Worm (Caenorhabditis elegans): Measurements from ENCODE around the gene asp-8.

Gene asp-8

ce11 chrV:2991485-2991884, 32.9 kb upstream of the asp-8 start, which contains the start of gene srw-121:
Gene srw-121 (minus strand): TSS chrV:2991585.
- TF ChIP-seq sdc-2 (tag; optimal IDR thresholded peaks at IDR 0.05) (no peak), odd-2 (tag; optimal IDR thresholded peaks at IDR 0.05) (no peak), pqm-1 (tag; optimal IDR thresholded peaks at IDR 0.05) (no peak)

- TF ChIP-seq ceh-18 (tag; optimal IDR thresholded peaks at IDR 0.05) (no peak), nhr-11 (tag; optimal IDR thresholded peaks at IDR 0.05) (no peak), nfya-1 (tag; optimal IDR thresholded peaks at IDR 0.05) (no peak)
Observed at ce11 chrV:2992060-2992459, 32.3 kb upstream of the asp-8 start.

- TF ChIP-seq pha-4 (tag; optimal IDR thresholded peaks at IDR 0.05) (no peak), fkh-6 (tag; optimal IDR thresholded peaks at IDR 0.05) (no peak), T23F11.4 (GFP tag; optimal IDR thresholded peaks at IDR 0.05) (no peak), pat-9 (tag; optimal IDR thresholded peaks at IDR 0.05) (no peak), nhr-232 (tag; optimal IDR thresholded peaks at IDR 0.05) (no peak), npax-4 (tag; optimal IDR thresholded peaks at IDR 0.05) (no peak), eyg-1 (tag; optimal IDR thresholded peaks at IDR 0.05) (no peak), ceh-2 (tag; optimal IDR thresholded peaks at IDR 0.05) (no peak), ceh-34 (tag; optimal IDR thresholded peaks at IDR 0.05) (no peak), syd-9 (tag; optimal IDR thresholded peaks at IDR 0.05) (no peak), sox-2 (GFP tag; IDR thresholded peaks at IDR 0.05) (no peak), pqm-1 (tag; optimal IDR thresholded peaks at IDR 0.05) (no peak), ceh-19 (GFP tag; optimal IDR thresholded peaks at IDR 0.05) (no peak), dmd-4 (tag; optimal IDR thresholded peaks at IDR 0.05; ENCODE audit: borderline replicate concordance) (no peak), ceh-30 (tag; optimal IDR thresholded peaks at IDR 0.05) (no peak), pha-2 (tag; optimal IDR thresholded peaks at IDR 0.05) (no peak), hlh-30 (tag; optimal IDR thresholded peaks at IDR 0.05; ENCODE audit: insufficient read depth) (no peak)
Observed at ce11 chrV:2993816-2994215, 30.5 kb upstream of the asp-8 start, which contains the start of gene srw-115. Gene srw-115 (minus strand): TSS chrV:2993916.

ce11 chrV:2996105-2996504, 28.2 kb upstream of the asp-8 start, which contains the start of gene srw-120:
Gene srw-120 (minus strand): TSS chrV:2996205.
- TF ChIP-seq hlh-15 (tag; optimal IDR thresholded peaks at IDR 0.05): no peak
- TF ChIP-seq pqm-1 (tag; optimal IDR thresholded peaks at IDR 0.05): no peak
- TF ChIP-seq ama-1 (optimal IDR thresholded peaks at IDR 0.05): no peak
- TF ChIP-seq hlh-6 (tag; optimal IDR thresholded peaks at IDR 0.05): no peak
- no peak for TF ChIP-seq ceh-6 (GFP tag; optimal IDR thresholded peaks at IDR 0.05)
- no peak for TF ChIP-seq ceh-34 (tag; optimal IDR thresholded peaks at IDR 0.05)
- TF ChIP-seq C08G9.2 (tag; optimal IDR thresholded peaks at IDR 0.05): no peak
- TF ChIP-seq ceh-2 (tag; optimal IDR thresholded peaks at IDR 0.05): no peak
- no peak for TF ChIP-seq unc-42 (tag; optimal IDR thresholded peaks at IDR 0.05)
- TF ChIP-seq syd-9 (tag; optimal IDR thresholded peaks at IDR 0.05): no peak

ce11 chrV:2999736-3000135, 24.6 kb upstream of the asp-8 start, which contains the start of gene srw-119:
Gene srw-119 (minus strand): TSS chrV:2999836.
- TF ChIP-seq madf-2 (tag; optimal IDR thresholded peaks at IDR 0.05) (no peak), ceh-34 (tag; optimal IDR thresholded peaks at IDR 0.05) (no peak)

- TF ChIP-seq ahr-1 (tag; optimal IDR thresholded peaks at IDR 0.05): no peak
- no peak for TF ChIP-seq zip-5 (tag; optimal IDR thresholded peaks at IDR 0.05)
- no peak for TF ChIP-seq pha-4 (tag; optimal IDR thresholded peaks at IDR 0.05)
- no peak for TF ChIP-seq ama-1 (optimal IDR thresholded peaks at IDR 0.05)
- TF ChIP-seq ceh-9 (tag; optimal IDR thresholded peaks at IDR 0.05): no peak
- TF ChIP-seq lim-6 (tag; optimal IDR thresholded peaks at IDR 0.05): no peak
Observed at ce11 chrV:3005964-3006363, 18.4 kb upstream of the asp-8 start, which contains the start of gene srw-112. Gene srw-112 (minus strand): TSS chrV:3006064.

All from whole organism, late embryonic.